Fruit fly (Drosophila melanogaster) whole organism, prepupa: Measurements from ENCODE around the gene Indy.

Source experiments
- CG6792 ChIP-seq: fragments of 200-800 bp; sonication (Bioruptor generic); optimal IDR thresholded peaks from 3 replicates; lab custom pipeline; 2016; ENCODE audit warnings: missing biosample characterization, missing genetic modification characterization
- CG7368 ChIP-seq: fragments of 200-800 bp; sonication (Bioruptor generic); optimal IDR thresholded peaks from 3 replicates; lab custom pipeline; 2016; ENCODE audit warnings: missing biosample characterization, missing genetic modification characterization
- CG8632 ChIP-seq: fragments of 200-800 bp; sonication (Bioruptor generic); optimal IDR thresholded peaks from 3 replicates; lab custom pipeline; 2016; ENCODE audit warnings: missing biosample characterization, missing genetic modification characterization
- topi ChIP-seq: fragments of 200-800 bp; sonication (Bioruptor generic); optimal IDR thresholded peaks from 3 replicates; lab custom pipeline; 2016; ENCODE audit warnings: missing biosample characterization, missing genetic modification characterization

DNA sequence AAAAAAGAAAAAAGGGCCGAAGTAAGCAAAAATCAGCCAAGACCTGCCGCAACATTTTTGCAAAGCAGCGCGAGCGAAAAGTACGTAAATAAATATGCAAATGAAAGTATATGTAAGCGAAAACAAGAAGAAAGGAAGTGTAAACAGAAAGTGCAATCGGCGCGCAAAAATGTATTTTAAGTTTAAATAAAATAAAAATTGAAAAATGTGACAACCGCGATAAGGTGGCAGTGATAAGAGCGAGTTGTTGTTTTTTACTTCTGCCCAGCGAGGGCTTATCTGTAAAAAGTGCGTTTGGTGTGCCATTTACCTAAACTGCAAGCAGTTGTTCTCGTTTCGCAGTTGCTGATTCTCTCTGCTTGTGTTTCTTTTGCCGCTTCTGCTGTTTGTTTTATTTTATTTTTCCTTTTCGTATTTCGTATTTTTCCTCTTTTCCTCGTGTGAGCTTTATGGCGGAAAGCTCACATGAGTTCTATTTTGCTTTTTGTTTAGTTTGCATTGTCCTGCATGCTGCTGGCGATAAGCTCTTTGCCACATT, 55.4 kb downstream of the Indy start:
- TF ChIP-seq CG7368 (peak; percentile 3), CG8632 (no peak), topi (GFP tag; lab: Kevin White, UChicago) (peak; percentile 14), CG6792 (GFP tag; lab: Kevin White, UChicago) (no peak)
